Fruit fly (Drosophila melanogaster) whole organism, embryonic: Measurements from ENCODE around the gene Syt14.

Source experiments
- Atf-2 ChIP-seq: fragments of 200-800 bp; sonication (Bioruptor generic); optimal IDR thresholded peaks from 2 replicates; lab custom pipeline; 2016; ENCODE audit warnings: missing biosample characterization, missing genetic modification characterization
- B-H2 ChIP-seq: fragments of 200-800 bp; sonication (Bioruptor generic); optimal IDR thresholded peaks from 2 replicates; lab custom pipeline; 2018; ENCODE audit warnings: missing biosample characterization, mild to moderate bottlenecking, missing genetic modification characterization
- BEAF-32 ChIP-seq: fragments of 200-800 bp; sonication (Bioruptor generic); optimal IDR thresholded peaks from 3 replicates; lab custom pipeline; 2017; ENCODE audit warnings: missing biosample characterization, missing genetic modification characterization, mild to moderate bottlenecking, moderate library complexity, missing genetic modification reagents
- Bdp1 ChIP-seq: fragments of 200-800 bp; sonication (Bioruptor generic); optimal IDR thresholded peaks from 3 replicates; lab custom pipeline; 2016; ENCODE audit warnings: missing biosample characterization, missing genetic modification characterization
- Blimp-1 ChIP-seq: fragments of 200-800 bp; sonication (Bioruptor generic); optimal IDR thresholded peaks from 3 replicates; lab custom pipeline; 2018; ENCODE audit warnings: missing biosample characterization, missing genetic modification characterization, mild to moderate bottlenecking, moderate library complexity, missing genetic modification reagents
- CG10267 ChIP-seq: fragments of 200-800 bp; sonication (Bioruptor generic); optimal IDR thresholded peaks from 2 replicates; lab custom pipeline; 2018; ENCODE audit warnings: missing biosample characterization, mild to moderate bottlenecking, missing genetic modification characterization, moderate library complexity
- CG10366 ChIP-seq: fragments of 200-800 bp; sonication (Bioruptor generic); IDR thresholded peaks from 2 replicates; pipeline ENCODE4 v1.3.6; 2022; ENCODE audit warnings: missing biosample characterization, missing genetic modification characterization
- CG11085 ChIP-seq: fragments of 200-800 bp; sonication (Bioruptor generic); IDR thresholded peaks from 2 replicates; pipeline ENCODE4 v1.3.6; 2022; ENCODE audit warnings: missing biosample characterization, missing genetic modification characterization
- CG16863 ChIP-seq: fragments of 200-800 bp; sonication (Bioruptor generic); optimal IDR thresholded peaks from 3 replicates; lab custom pipeline; 2016; ENCODE audit warnings: missing biosample characterization, missing genetic modification characterization
- CG17802 ChIP-seq: fragments of 200-800 bp; sonication (Bioruptor generic); optimal IDR thresholded peaks from 2 replicates; lab custom pipeline; 2018; ENCODE audit warnings: missing biosample characterization, mild to moderate bottlenecking, missing genetic modification characterization, moderate library complexity
- CG18262 ChIP-seq: fragments of 200-800 bp; optimal IDR thresholded peaks from 3 replicates; lab custom pipeline; 2019; ENCODE audit warnings: missing biosample characterization, mild to moderate bottlenecking, missing genetic modification characterization, moderate library complexity
- CG2889 ChIP-seq: fragments of 200-800 bp; sonication (Bioruptor generic); IDR thresholded peaks from 3 replicates; pipeline ENCODE4 v1.3.6; 2022; ENCODE audit warnings: missing biosample characterization, missing genetic modification characterization
- CG3065 ChIP-seq: fragments of 200-800 bp; sonication (Bioruptor generic); optimal IDR thresholded peaks from 2 replicates; lab custom pipeline; 2016; ENCODE audit warnings: missing biosample characterization, missing genetic modification characterization
- CG3407 ChIP-seq: fragments of 200-800 bp; sonication (Bioruptor generic); optimal IDR thresholded peaks from 2 replicates; lab custom pipeline; 2018; ENCODE audit warnings: missing biosample characterization, mild to moderate bottlenecking, missing genetic modification characterization
- CG3726 ChIP-seq: fragments of 200-800 bp; sonication (Bioruptor generic); IDR thresholded peaks from 3 replicates; pipeline ENCODE4, ENCODE4 v1.3.6; 2022; ENCODE audit warnings: missing biosample characterization, missing genetic modification characterization
- CG42726 ChIP-seq: fragments of 200-800 bp; sonication (Bioruptor generic); IDR thresholded peaks from 2 replicates; pipeline ENCODE4 v1.3.6; 2022; ENCODE audit warnings: missing biosample characterization, missing genetic modification characterization; ENCODE audit not compliant: partially characterized antibody
- CG4820 ChIP-seq: fragments of 200-800 bp; sonication (Bioruptor generic); optimal IDR thresholded peaks from 3 replicates; lab custom pipeline; 2016; ENCODE audit warnings: missing biosample characterization, missing genetic modification characterization
- CG5245 ChIP-seq: fragments of 200-800 bp; sonication (Bioruptor generic); optimal IDR thresholded peaks from 3 replicates; lab custom pipeline; 2016; ENCODE audit warnings: missing biosample characterization, missing genetic modification characterization
- CG7556 ChIP-seq: fragments of 200-800 bp; sonication (Bioruptor generic); optimal IDR thresholded peaks from 2 replicates; lab custom pipeline; 2017; ENCODE audit warnings: missing biosample characterization, mild to moderate bottlenecking, missing genetic modification characterization
- CG8924 ChIP-seq: fragments of 200-800 bp; optimal IDR thresholded peaks from 3 replicates; lab custom pipeline; 2019; ENCODE audit warnings: missing biosample characterization, mild to moderate bottlenecking, missing genetic modification characterization, moderate library complexity
- Deaf1 ChIP-seq: fragments of 200-800 bp; optimal IDR thresholded peaks from 3 replicates; lab custom pipeline; 2019; ENCODE audit warnings: missing biosample characterization, mild to moderate bottlenecking, missing genetic modification characterization, moderate library complexity
- Dll ChIP-seq: fragments of 200-800 bp; sonication (Bioruptor generic); IDR thresholded peaks from 4 replicates; pipeline ENCODE4 v1.3.6; 2022; ENCODE audit warnings: missing biosample characterization, missing genetic modification characterization; ENCODE audit not compliant: partially characterized antibody
- Drgx ChIP-seq: fragments of 200-800 bp; sonication (Bioruptor generic); IDR thresholded peaks from 2 replicates; pipeline ENCODE4 v1.3.6; 2022; ENCODE audit warnings: missing biosample characterization, missing genetic modification characterization
- Hey ChIP-seq: fragments of 200-800 bp; sonication (Bioruptor generic); optimal IDR thresholded peaks from 3 replicates; lab custom pipeline; 2018; ENCODE audit warnings: missing biosample characterization, mild to moderate bottlenecking, missing genetic modification characterization
- Hr78 ChIP-seq, 2 experiments: fragments of 200-800 bp in 1 of 2; fragments of >200 bp in 1 of 2; sonication (Bioruptor generic) in 1 of 2; optimal IDR thresholded peaks; 2 replicates each; lab custom pipeline; 2017 to 2019; ENCODE audit warnings: missing biosample characterization in 2 of 2, missing genetic modification characterization in 2 of 2, mild to moderate bottlenecking in 1 of 2, moderate library complexity in 1 of 2
- Kr ChIP-seq: fragments of 200-800 bp; sonication (Bioruptor generic); optimal IDR thresholded peaks from 2 replicates; lab custom pipeline; 2017; ENCODE audit warnings: missing biosample characterization, mild to moderate bottlenecking, missing genetic modification characterization
- Lim3 ChIP-seq: fragments of 200-800 bp; sonication (Bioruptor generic); IDR thresholded peaks from 2 replicates; pipeline ENCODE4 v1.3.6; 2022; ENCODE audit warnings: missing biosample characterization, missing genetic modification characterization
- MBD-R2 ChIP-seq: fragments of 200-800 bp; sonication (Bioruptor generic); IDR thresholded peaks from 2 replicates; pipeline ENCODE4 v1.3.6; 2022; ENCODE audit warnings: missing biosample characterization, missing genetic modification characterization
- MTF-1 ChIP-seq: fragments of 200-800 bp; sonication (Bioruptor generic); optimal IDR thresholded peaks from 2 replicates; lab custom pipeline; 2018; ENCODE audit warnings: missing biosample characterization, mild to moderate bottlenecking, missing genetic modification characterization, borderline replicate concordance
- NK7.1 ChIP-seq: fragments of 200-800 bp; sonication (Bioruptor generic); optimal IDR thresholded peaks from 3 replicates; lab custom pipeline; 2016; ENCODE audit warnings: missing biosample characterization, missing genetic modification characterization
- Oaz ChIP-seq: fragments of 200-800 bp; sonication (Bioruptor generic); IDR thresholded peaks from 2 replicates; pipeline ENCODE4 v1.3.6; 2022; ENCODE audit warnings: missing biosample characterization, missing genetic modification characterization
- Stat92E ChIP-seq, 3 experiments: fragments of >200 bp in 2 of 3; fragments of 200-800 bp in 1 of 3; sonication (Bioruptor generic) in 1 of 3; optimal IDR thresholded peaks; 2 replicates each; lab custom pipeline; 2017 to 2019; ENCODE audit warnings: missing biosample characterization in 3 of 3, missing genetic modification characterization in 3 of 3, mild to moderate bottlenecking in 1 of 3, moderate library complexity in 1 of 3
- TFAM ChIP-seq: fragments of 200-800 bp; sonication (Bioruptor generic); optimal IDR thresholded peaks from 2 replicates; lab custom pipeline; 2017; ENCODE audit warnings: missing biosample characterization, missing genetic modification characterization, inconsistent platforms
- Usf ChIP-seq: fragments of 200-800 bp; sonication (Bioruptor generic); optimal IDR thresholded peaks from 2 replicates; lab custom pipeline; 2017; ENCODE audit warnings: missing genotype, missing biosample characterization, missing genetic modification characterization
- ap ChIP-seq: fragments of 200-800 bp; sonication (Bioruptor generic); IDR thresholded peaks from 2 replicates; pipeline ENCODE4 v1.3.6; 2022; ENCODE audit warnings: missing biosample characterization, missing genetic modification characterization
- br ChIP-seq: fragments of >200 bp; optimal IDR thresholded peaks from 2 replicates; lab custom pipeline; 2017
- caup ChIP-seq: fragments of 200-800 bp; sonication (Bioruptor generic); optimal IDR thresholded peaks from 3 replicates; lab custom pipeline; 2017; ENCODE audit warnings: missing biosample characterization, mild to moderate bottlenecking, missing genetic modification characterization, moderate library complexity; ENCODE audit not compliant: severe bottlenecking
- croc ChIP-seq: fragments of 200-800 bp; sonication (Bioruptor generic); conservative IDR thresholded peaks from 3 replicates; pipeline ENCODE4 v1.3.6; 2022; ENCODE audit warnings: missing biosample characterization, missing genetic modification characterization
- ewg ChIP-seq: fragments of 200-800 bp; sonication (Bioruptor generic); optimal IDR thresholded peaks from 3 replicates; lab custom pipeline; 2017; ENCODE audit warnings: mild to moderate bottlenecking, missing biosample characterization, missing genetic modification reagents, missing genetic modification characterization
- fd102C ChIP-seq: fragments of 200-800 bp; sonication (Bioruptor generic); optimal IDR thresholded peaks from 2 replicates; lab custom pipeline; 2018; ENCODE audit warnings: missing biosample characterization, mild to moderate bottlenecking, missing genetic modification characterization, moderate library complexity
- gem ChIP-seq: fragments of 200-800 bp; sonication (Bioruptor generic); optimal IDR thresholded peaks from 2 replicates; lab custom pipeline; 2019; ENCODE audit warnings: missing biosample characterization, mild to moderate bottlenecking, missing genetic modification characterization, moderate library complexity
- gfzf ChIP-seq: fragments of 200-800 bp; sonication (Bioruptor generic); optimal IDR thresholded peaks from 2 replicates; lab custom pipeline; 2016; ENCODE audit warnings: missing biosample characterization, mild to moderate bottlenecking, missing genetic modification characterization, moderate library complexity
- hbn ChIP-seq: fragments of 200-800 bp; sonication (Bioruptor generic); IDR thresholded peaks from 2 replicates; pipeline ENCODE4 v1.3.6; 2022; ENCODE audit warnings: missing biosample characterization, missing genetic modification characterization; ENCODE audit not compliant: partially characterized antibody
- luna ChIP-seq: fragments of 200-800 bp; sonication (Bioruptor generic); optimal IDR thresholded peaks from 2 replicates; lab custom pipeline; 2016; ENCODE audit warnings: missing biosample characterization, missing genetic modification characterization
- peb ChIP-seq: fragments of 200-800 bp; sonication (Bioruptor generic); IDR thresholded peaks from 2 replicates; pipeline ENCODE4 v1.3.6; 2022; ENCODE audit warnings: missing biosample characterization, missing genetic modification characterization
- pros ChIP-seq: fragments of 200-800 bp; sonication (Bioruptor generic); optimal IDR thresholded peaks from 3 replicates; lab custom pipeline; 2019; ENCODE audit warnings: missing biosample characterization, mild to moderate bottlenecking, missing genetic modification characterization, moderate library complexity
- ranshi ChIP-seq: fragments of 200-800 bp; sonication (Bioruptor generic); IDR thresholded peaks from 2 replicates; pipeline ENCODE4 v1.3.6; 2022; ENCODE audit warnings: missing biosample characterization, missing genetic modification characterization
- stc ChIP-seq: fragments of 200-800 bp; sonication (Bioruptor generic); IDR thresholded peaks from 2 replicates; pipeline ENCODE4 v1.3.6; 2022; ENCODE audit warnings: missing biosample characterization, missing genetic modification characterization
- stwl ChIP-seq: fragments of 200-800 bp; sonication (Bioruptor generic); optimal IDR thresholded peaks from 3 replicates; lab custom pipeline; 2018; ENCODE audit warnings: missing biosample characterization, mild to moderate bottlenecking, missing genetic modification characterization, moderate library complexity
- trh ChIP-seq: fragments of 200-800 bp; sonication (Bioruptor generic); optimal IDR thresholded peaks from 2 replicates; lab custom pipeline; 2016; ENCODE audit warnings: missing biosample characterization, missing genetic modification characterization
- z ChIP-seq: fragments of 200-800 bp; sonication (Bioruptor generic); IDR thresholded peaks from 3 replicates; pipeline ENCODE4 v1.3.6; 2022; ENCODE audit warnings: missing biosample characterization, missing genetic modification characterization

Syt14 gene

DNA sequence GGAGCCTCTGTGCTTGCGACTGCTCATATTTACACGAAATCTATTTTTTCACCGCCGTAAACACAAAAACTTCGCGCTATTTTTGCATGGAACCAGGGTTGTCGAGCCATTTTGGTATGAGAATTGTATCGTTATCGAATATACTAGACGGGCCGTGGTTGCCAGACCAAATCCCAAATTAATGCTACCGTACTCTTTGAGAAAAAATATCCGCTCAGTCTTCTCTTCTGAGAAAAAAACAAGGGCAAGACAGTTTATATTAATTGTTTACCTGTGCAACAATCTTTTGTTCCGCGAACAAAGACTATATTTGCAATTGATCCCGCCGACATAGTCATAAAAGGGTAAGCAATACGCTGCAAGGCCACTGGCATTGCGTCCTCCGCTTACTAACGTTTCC, 18.7 kb upstream of the Syt14 start, which contains the start of the genes Skp2 and CG1103 (continued):
- TF ChIP-seq gfzf (GFP tag; lab: Kevin White, UChicago), result peak; percentile 78
- peak; percentile 89 for TF ChIP-seq MBD-R2 (GFP tag; lab: Robert Waterston, UW)
- no peak for TF ChIP-seq B-H2 (GFP tag; lab: Kevin White, UChicago)
- no peak for TF ChIP-seq Kr (GFP tag; lab: Kevin White, UChicago)
- no peak for TF ChIP-seq Bdp1 (GFP tag; lab: Kevin White, UChicago)
- no peak for TF ChIP-seq ewg (GFP tag; lab: Kevin White, UChicago)
- TF ChIP-seq z (GFP tag; lab: Robert Waterston, UW), result no peak
- no peak for TF ChIP-seq Blimp-1 (GFP tag; lab: Kevin White, UChicago)
- TF ChIP-seq CG3726, result no peak
- peak in 1 of 3 experiments; percentile 76 for TF ChIP-seq Stat92E (GFP tag; optimal IDR thresholded peaks at IDR 0.05; lab: Kevin White, UChicago)
- no peak for TF ChIP-seq trh
- no peak for TF ChIP-seq CG10366 (GFP tag; lab: Robert Waterston, UW)
- peak; percentile 79 for TF ChIP-seq pros (GFP tag; lab: Kevin White, UChicago)
- no peak for TF ChIP-seq fd102C (GFP tag; lab: Kevin White, UChicago)
- TF ChIP-seq CG7556, result no peak
- no peak for TF ChIP-seq CG4820 (GFP tag; lab: Kevin White, UChicago)
- no peak for TF ChIP-seq ap (GFP tag; lab: Robert Waterston, UW)
- no peak for TF ChIP-seq CG2889
- no peak for TF ChIP-seq Lim3
- TF ChIP-seq CG5245 (GFP tag; lab: Kevin White, UChicago), result no peak
- TF ChIP-seq BEAF-32, result peak; percentile 51
- no peak for TF ChIP-seq luna
- no peak for TF ChIP-seq br
- TF ChIP-seq gem (tag; lab: Kevin White, UChicago), result no peak
- no peak for TF ChIP-seq TFAM (GFP tag; lab: Kevin White, UChicago)
- no peak for TF ChIP-seq peb (GFP tag; lab: Robert Waterston, UW)
- no peak for TF ChIP-seq CG42726 (GFP tag; lab: Robert Waterston, UW)
- TF ChIP-seq NK7.1 (GFP tag; lab: Kevin White, UChicago), result no peak
- no peak for TF ChIP-seq Drgx
- TF ChIP-seq Usf (GFP tag; lab: Kevin White, UChicago), result no peak
- no peak for TF ChIP-seq croc
- TF ChIP-seq Atf-2 (GFP tag; lab: Kevin White, UChicago), result no peak
- TF ChIP-seq CG3065 (GFP tag; lab: Kevin White, UChicago), result no peak
- TF ChIP-seq CG17802 (tag; lab: Kevin White, UChicago), result no peak
- TF ChIP-seq CG8924 (tag; lab: Kevin White, UChicago), result peak; percentile 28
- TF ChIP-seq Hey, result no peak
- TF ChIP-seq Hr78 (GFP tag; optimal IDR thresholded peaks at IDR 0.05; lab: Kevin White, UChicago), result no peak
- TF ChIP-seq MTF-1 (GFP tag; lab: Kevin White, UChicago), result no peak
- no peak for TF ChIP-seq CG3407 (GFP tag; lab: Kevin White, UChicago)
- TF ChIP-seq Dll (GFP tag; lab: Robert Waterston, UW), result peak; percentile 46; the same call in 2 of the 4 replicates
- TF ChIP-seq hbn (GFP tag; lab: Robert Waterston, UW), result no peak
- no peak for TF ChIP-seq caup (GFP tag; lab: Kevin White, UChicago)
- TF ChIP-seq Deaf1 (tag; lab: Kevin White, UChicago), result no peak
- no peak for TF ChIP-seq Oaz (GFP tag; lab: Robert Waterston, UW)
- TF ChIP-seq ranshi (GFP tag; lab: Robert Waterston, UW), result no peak
- TF ChIP-seq stwl (tag; lab: Kevin White, UChicago), result peak; percentile 94
- TF ChIP-seq stc, result no peak
- TF ChIP-seq CG11085 (GFP tag; lab: Robert Waterston, UW), result no peak
- no peak for TF ChIP-seq CG16863
- TF ChIP-seq CG18262 (tag; lab: Kevin White, UChicago), result no peak
- peak; percentile 17 for TF ChIP-seq CG10267 (tag; lab: Kevin White, UChicago)
